Worm (Caenorhabditis elegans) whole organism, L1 larva: Measurements from ENCODE around the gene spe-36.

Experiments
- ces-1 ChIP-seq: fragments of 150-350 bp; optimal IDR thresholded peaks from 2 replicates; lab custom pipeline; 2014; ENCODE audit warnings: missing biosample characterization, missing genetic modification reagents, missing genetic modification characterization
- lin-15B ChIP-seq: fragments of 150-350 bp; sonication (generic microtip); optimal IDR thresholded peaks from 3 replicates; lab custom pipeline; 2014; ENCODE audit warnings: missing biosample characterization, missing genetic modification characterization
- nhr-28 ChIP-seq: fragments of 150-350 bp; optimal IDR thresholded peaks from 2 replicates; lab custom pipeline; 2014; ENCODE audit warnings: missing biosample characterization, missing genetic modification characterization
- nhr-77 ChIP-seq: fragments of 150-350 bp; optimal IDR thresholded peaks from 2 replicates; lab custom pipeline; 2014; ENCODE audit warnings: missing biosample characterization, missing genetic modification characterization
- nhr-90 ChIP-seq: sonication (generic microtip); optimal IDR thresholded peaks from 2 replicates; lab custom pipeline; 2016; ENCODE audit warnings: mild to moderate bottlenecking, missing genetic modification characterization, missing compliant biosample characterization; ENCODE audit not compliant: poor library complexity
- pqm-1 ChIP-seq: sonication (generic microtip); optimal IDR thresholded peaks from 3 replicates; lab custom pipeline; 2017; ENCODE audit warnings: missing biosample characterization, missing genetic modification characterization
- zag-1 ChIP-seq: fragments of 150-350 bp; optimal IDR thresholded peaks from 2 replicates; lab custom pipeline; 2014; ENCODE audit warnings: missing biosample characterization, missing genetic modification characterization

- TF ChIP-seq pqm-1 (tag; lab: Kevin White, UChicago) (no peak), nhr-28 (tag; lab: Kevin White, UChicago) (no peak), zag-1 (no peak), nhr-77 (tag; lab: Kevin White, UChicago) (no peak), lin-15B (no peak), ces-1 (GFP tag; lab: Kevin White, UChicago) (no peak), nhr-90 (no peak)
These were observed 40.3 kb downstream of the spe-36 start, which contains the start of gene col-128 for ce11 chrIV:11551813-11552212.
